Worm (Caenorhabditis elegans) whole organism, L4 larva: ENCODE results near the gene Y54E2A.10.

Experiments used
- R02D3.7 ChIP-seq: fragments of 150-350 bp; sonication (generic microtip); optimal IDR thresholded peaks from 3 replicates; lab custom pipeline; 2014; ENCODE audit warnings: missing biosample characterization, missing genetic modification characterization
- ctbp-1 ChIP-seq: fragments of 200-800 bp; sonication (Bioruptor generic); IDR thresholded peaks from 2 replicates; pipeline ENCODE4 v1.3.6; 2022; ENCODE audit warnings: missing genetic modification reagents, missing genetic modification characterization, missing compliant biosample characterization
- hlh-30 ChIP-seq: sonication (generic microtip); optimal IDR thresholded peaks from 2 replicates; lab custom pipeline; 2017; ENCODE audit warnings: antibody characterized with exemption, mild to moderate bottlenecking, missing genetic modification characterization, missing compliant biosample characterization; ENCODE audit not compliant: insufficient read depth
- lin-39 ChIP-seq: fragments of 150-350 bp; optimal IDR thresholded peaks from 2 replicates; lab custom pipeline; 2014; ENCODE audit warnings: missing biosample characterization, missing genetic modification reagents, missing genetic modification characterization
- nhr-11 ChIP-seq: fragments of 150-350 bp; optimal IDR thresholded peaks from 2 replicates; lab custom pipeline; 2014; ENCODE audit warnings: missing biosample characterization, missing genetic modification characterization
- nhr-77 ChIP-seq: fragments of 150-350 bp; optimal IDR thresholded peaks from 2 replicates; lab custom pipeline; 2014; ENCODE audit warnings: missing biosample characterization, missing genetic modification characterization
- spr-1 ChIP-seq: sonication (generic microtip); optimal IDR thresholded peaks from 2 replicates; lab custom pipeline; 2016; ENCODE audit warnings: mild to moderate bottlenecking, missing genetic modification characterization, missing compliant biosample characterization
- unc-130 ChIP-seq: sonication (generic microtip); optimal IDR thresholded peaks from 2 replicates; lab custom pipeline; 2016; ENCODE audit warnings: missing genetic modification reagents, missing genetic modification characterization, missing compliant biosample characterization
- zag-1 ChIP-seq: fragments of 150-350 bp; optimal IDR thresholded peaks from 2 replicates; lab custom pipeline; 2014; ENCODE audit warnings: missing biosample characterization, missing genetic modification characterization
- zip-2 ChIP-seq: fragments of 150-350 bp; optimal IDR thresholded peaks from 2 replicates; lab custom pipeline; 2014; ENCODE audit warnings: missing biosample characterization, missing genetic modification characterization

DNA sequence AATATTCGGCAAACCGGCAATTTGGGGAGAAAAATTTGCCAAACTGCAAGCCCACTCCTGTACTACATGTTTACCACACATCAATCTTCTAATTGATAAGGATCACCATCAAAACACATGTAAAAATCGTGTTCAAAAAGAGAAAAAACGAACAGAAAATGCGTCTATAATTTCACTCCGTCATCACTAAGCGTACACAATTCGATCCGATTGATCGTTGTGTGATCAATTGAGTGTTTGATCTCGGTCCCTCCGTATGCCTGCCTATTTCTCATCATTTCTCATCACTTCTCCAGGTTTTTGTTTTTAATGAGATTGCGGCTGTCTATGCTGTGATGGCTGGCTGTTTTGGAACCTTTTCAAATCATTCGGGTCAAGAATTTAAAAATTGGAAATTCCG is 34.6 kb downstream of the Y54E2A.10 start:
- TF ChIP-seq spr-1 (no peak), zip-2 (tag; lab: Kevin White, UChicago) (no peak), ctbp-1 (GFP tag; lab: Robert Waterston, UW) (no peak), unc-130 (GFP tag; lab: Kevin White, UChicago) (no peak), nhr-77 (no peak), hlh-30 (tag; lab: Kevin White, UChicago) (no peak), zag-1 (no peak), nhr-11 (no peak), R02D3.7 (tag; lab: Kevin White, UChicago) (no peak), lin-39 (tag; lab: Kevin White, UChicago) (no peak)
